Worm (Caenorhabditis elegans) whole organism, L3 larva: ENCODE results near the gene ZC449.1.
A peak's percentile ranks its signal among the peaks of the same experiment; 100 is the strongest.

Experiments used
- ZK546.5 ChIP-seq: sonication (generic microtip); optimal IDR thresholded peaks from 2 replicates; lab custom pipeline; 2017; ENCODE audit warnings: missing biosample characterization, missing genetic modification characterization
- ama-1 ChIP-seq: fragments of 150-350 bp; optimal IDR thresholded peaks from 2 replicates; lab custom pipeline; 2018
- ceh-16 ChIP-seq: sonication (generic microtip); optimal IDR thresholded peaks from 2 replicates; lab custom pipeline; 2017; ENCODE audit warnings: missing biosample characterization, missing genetic modification characterization
- ceh-28 ChIP-seq: fragments of 150-350 bp; optimal IDR thresholded peaks from 2 replicates; lab custom pipeline; 2014; ENCODE audit warnings: missing biosample characterization, missing genetic modification reagents, missing genetic modification characterization
- ceh-9 ChIP-seq: sonication (generic microtip); optimal IDR thresholded peaks from 2 replicates; lab custom pipeline; 2018; ENCODE audit warnings: missing biosample characterization, missing genetic modification characterization
- daf-12 ChIP-seq: fragments of 150-350 bp; optimal IDR thresholded peaks from 2 replicates; lab custom pipeline; 2014; ENCODE audit warnings: missing biosample characterization, missing genetic modification reagents, missing genetic modification characterization
- egl-27 ChIP-seq: sonication (generic microtip); optimal IDR thresholded peaks from 4 replicates; lab custom pipeline; 2017; ENCODE audit warnings: missing biosample characterization, missing genetic modification reagents, missing genetic modification characterization
- elt-1 ChIP-seq: fragments of 150-350 bp; optimal IDR thresholded peaks from 2 replicates; lab custom pipeline; 2014; ENCODE audit warnings: missing biosample characterization, missing genetic modification characterization
- elt-2 ChIP-seq: sonication (generic microtip); optimal IDR thresholded peaks from 2 replicates; lab custom pipeline; 2016; ENCODE audit warnings: missing genetic modification reagents, mild to moderate bottlenecking, missing genetic modification characterization, missing compliant biosample characterization
- elt-3 ChIP-seq, 3 experiments: fragments of 150-350 bp in 1 of 3; sonication (generic microtip) in 2 of 3; optimal IDR thresholded peaks; 2 replicates in 2 of 3; 4 replicates in 1 of 3; lab custom pipeline; 2014 to 2017; ENCODE audit warnings: missing biosample characterization in 3 of 3, missing genetic modification characterization in 3 of 3
- eor-1 ChIP-seq, 2 experiments: fragments of 150-350 bp; optimal IDR thresholded peaks; 2 replicates each; lab custom pipeline; 2014 to 2018; ENCODE audit warnings: missing biosample characterization in 2 of 2, missing genetic modification characterization in 2 of 2
- fkh-10 ChIP-seq: sonication (generic microtip); optimal IDR thresholded peaks from 2 replicates; lab custom pipeline; 2017; ENCODE audit warnings: missing biosample characterization, missing genetic modification reagents, missing genetic modification characterization
- fkh-2 ChIP-seq: fragments of 150-350 bp; optimal IDR thresholded peaks from 2 replicates; lab custom pipeline; 2014; ENCODE audit warnings: missing biosample characterization, missing genetic modification reagents, missing genetic modification characterization
- fos-1 ChIP-seq: fragments of 150-350 bp; optimal IDR thresholded peaks from 2 replicates; lab custom pipeline; 2014; ENCODE audit warnings: missing biosample characterization, missing genetic modification characterization
- hmg-11 ChIP-seq: sonication (generic microtip); optimal IDR thresholded peaks from 2 replicates; lab custom pipeline; 2016; ENCODE audit warnings: missing genetic modification characterization, missing compliant biosample characterization
- jun-1 ChIP-seq: fragments of 150-350 bp; optimal IDR thresholded peaks from 2 replicates; lab custom pipeline; 2014; ENCODE audit warnings: missing biosample characterization, missing genetic modification reagents, missing genetic modification characterization
- lsy-12 ChIP-seq: sonication (generic microtip); optimal IDR thresholded peaks from 2 replicates; lab custom pipeline; 2016; ENCODE audit warnings: mild to moderate bottlenecking, missing genetic modification characterization, missing compliant biosample characterization
- mml-1 ChIP-seq: fragments of 150-350 bp; sonication (generic microtip); optimal IDR thresholded peaks from 3 replicates; lab custom pipeline; 2014; ENCODE audit warnings: missing biosample characterization, missing genetic modification characterization
- nfya-1 ChIP-seq: sonication (generic microtip); optimal IDR thresholded peaks from 2 replicates; lab custom pipeline; 2017; ENCODE audit warnings: missing genetic modification characterization, mild to moderate bottlenecking, missing compliant biosample characterization, antibody characterized with exemption, moderate library complexity; ENCODE audit not compliant: insufficient read depth
- nhr-12 ChIP-seq: fragments of 150-350 bp; optimal IDR thresholded peaks from 2 replicates; lab custom pipeline; 2014; ENCODE audit warnings: missing biosample characterization, missing genetic modification characterization
- nhr-23 ChIP-seq: fragments of 150-350 bp; optimal IDR thresholded peaks from 2 replicates; lab custom pipeline; 2014; ENCODE audit warnings: missing biosample characterization, missing genetic modification reagents, missing genetic modification characterization
- nhr-237 ChIP-seq: fragments of 150-350 bp; optimal IDR thresholded peaks from 2 replicates; lab custom pipeline; 2014; ENCODE audit warnings: missing biosample characterization, missing genetic modification characterization
- nhr-25 ChIP-seq: sonication (generic microtip); optimal IDR thresholded peaks from 2 replicates; lab custom pipeline; 2017; ENCODE audit warnings: missing biosample characterization, missing genetic modification characterization
- nhr-28 ChIP-seq: fragments of 150-350 bp; optimal IDR thresholded peaks from 2 replicates; lab custom pipeline; 2014; ENCODE audit warnings: missing biosample characterization, missing genetic modification characterization
- nhr-43 ChIP-seq: sonication (generic microtip); optimal IDR thresholded peaks from 2 replicates; lab custom pipeline; 2016; ENCODE audit warnings: mild to moderate bottlenecking, missing genetic modification characterization, missing compliant biosample characterization; ENCODE audit not compliant: poor library complexity, severe bottlenecking
- nhr-67 ChIP-seq: fragments of 150-350 bp; optimal IDR thresholded peaks from 2 replicates; lab custom pipeline; 2014; ENCODE audit warnings: missing biosample characterization, missing genetic modification characterization
- nhr-76 ChIP-seq: fragments of 150-350 bp; sonication (generic microtip); optimal IDR thresholded peaks from 5 replicates; lab custom pipeline; 2014; ENCODE audit warnings: missing biosample characterization, missing genetic modification characterization
- nhr-77 ChIP-seq: fragments of 150-350 bp; optimal IDR thresholded peaks from 2 replicates; lab custom pipeline; 2014; ENCODE audit warnings: missing biosample characterization, missing genetic modification characterization
- pha-4 ChIP-seq: fragments of 150-350 bp; optimal IDR thresholded peaks from 2 replicates; lab custom pipeline; 2014; ENCODE audit warnings: missing biosample characterization, missing genetic modification reagents, missing genetic modification characterization
- pqm-1 ChIP-seq: fragments of 150-350 bp; optimal IDR thresholded peaks from 2 replicates; lab custom pipeline; 2017; ENCODE audit warnings: missing biosample characterization, missing genetic modification characterization, inconsistent platforms
- sea-2 ChIP-seq: fragments of 150-350 bp; sonication (generic microtip); optimal IDR thresholded peaks from 4 replicates; lab custom pipeline; 2014; ENCODE audit warnings: missing biosample characterization, missing genetic modification reagents, missing genetic modification characterization
- skn-1 ChIP-seq: fragments of 150-350 bp; optimal IDR thresholded peaks from 2 replicates; lab custom pipeline; 2014; ENCODE audit warnings: missing biosample characterization, missing genetic modification characterization
- snpc-4 ChIP-seq: fragments of 150-350 bp; optimal IDR thresholded peaks from 2 replicates; lab custom pipeline; 2014; ENCODE audit warnings: missing biosample characterization, missing genetic modification characterization
- tbx-2 ChIP-seq: sonication (generic microtip); optimal IDR thresholded peaks from 2 replicates; lab custom pipeline; 2016; ENCODE audit warnings: mild to moderate bottlenecking, missing genetic modification characterization, missing compliant biosample characterization
- ztf-11 ChIP-seq: fragments of 150-350 bp; optimal IDR thresholded peaks from 2 replicates; lab custom pipeline; 2014; ENCODE audit warnings: missing biosample characterization, missing genetic modification characterization
- ztf-4 ChIP-seq: fragments of 150-350 bp; optimal IDR thresholded peaks from 2 replicates; lab custom pipeline; 2014; ENCODE audit warnings: missing biosample characterization, missing genetic modification characterization

The ZC449.1 gene

ce11 chrX:5037673-5038072 is 13.5 kb downstream of the ZC449.1 start, which contains the start of gene ZC449.5:
Gene ZC449.5 (minus strand): TSS chrX:5037773.
- peak; percentile 23 for TF ChIP-seq elt-2 (tag; lab: Kevin White, UChicago)
- TF ChIP-seq nhr-76 (tag; lab: Kevin White, UChicago), result no peak

ce11 chrX:5038812-5039211 is 14.6 kb downstream of the ZC449.1 start:
- TF ChIP-seq ama-1 (lab: Kevin White, UChicago) (no peak), nhr-12 (tag; lab: Kevin White, UChicago) (no peak), jun-1 (no peak), eor-1 (tag; optimal IDR thresholded peaks at IDR 0.05; lab: Kevin White, UChicago) (no peak), nhr-77 (tag; lab: Kevin White, UChicago) (no peak), nhr-23 (no peak), mml-1 (tag; lab: Kevin White, UChicago) (no peak), nhr-76 (tag; lab: Kevin White, UChicago) (no peak), nhr-28 (no peak), elt-2 (tag; lab: Kevin White, UChicago) (no peak), ceh-28 (no peak), fos-1 (no peak), fkh-10 (GFP tag; lab: Kevin White, UChicago) (no peak), nfya-1 (no peak), ztf-11 (tag; lab: Kevin White, UChicago) (no peak), ztf-4 (no peak), sea-2 (GFP tag; lab: Kevin White, UChicago) (no peak), snpc-4 (tag; lab: Kevin White, UChicago) (no peak)

- TF ChIP-seq ceh-9 (tag; lab: Kevin White, UChicago) (no peak), lsy-12 (tag; lab: Kevin White, UChicago) (no peak), eor-1 (tag; optimal IDR thresholded peaks at IDR 0.05; lab: Kevin White, UChicago) (no peak), ztf-11 (tag; lab: Kevin White, UChicago) (no peak), tbx-2 (tag; lab: Kevin White, UChicago) (no peak), ZK546.5 (tag; lab: Kevin White, UChicago) (no peak), ceh-16 (tag; lab: Kevin White, UChicago) (no peak), nhr-43 (tag; lab: Kevin White, UChicago) (no peak), nhr-12 (tag; lab: Kevin White, UChicago) (no peak), nhr-76 (tag; lab: Kevin White, UChicago) (no peak), nhr-25 (tag; lab: Kevin White, UChicago) (no peak), snpc-4 (tag; lab: Kevin White, UChicago) (no peak), hmg-11 (tag; lab: Kevin White, UChicago) (no peak), nhr-28 (no peak), nhr-23 (no peak), nhr-67 (tag; lab: Kevin White, UChicago) (no peak), egl-27 (tag; lab: Kevin White, UChicago) (no peak), skn-1 (tag; lab: Kevin White, UChicago) (no peak), nhr-77 (tag; lab: Kevin White, UChicago) (no peak), elt-2 (tag; lab: Kevin White, UChicago) (no peak)
These were observed 15.8 kb downstream of the ZC449.1 start for ce11 chrX:5040038-5040437.

ce11 chrX:5043887-5044286 is 19.7 kb downstream of the ZC449.1 start, which contains the start of gene Y64H9A.2:
Gene Y64H9A.2 (plus strand): TSS chrX:5043976.
- peak; percentile 45 for TF ChIP-seq nhr-23
- TF ChIP-seq nhr-43 (tag; lab: Kevin White, UChicago), result no peak
- TF ChIP-seq nhr-237 (tag; lab: Kevin White, UChicago), result no peak

ce11 chrX:5056199-5056598 is 32.0 kb downstream of the ZC449.1 start:
- TF ChIP-seq nhr-43 (tag; lab: Kevin White, UChicago), result peak; percentile 28

ce11 chrX:5059163-5059562 is 34.9 kb downstream of the ZC449.1 start, which contains the start of gene C24H10.4:
Gene C24H10.4 (minus strand): TSS chrX:5059263.
- TF ChIP-seq snpc-4 (tag; lab: Kevin White, UChicago) (no peak), ceh-28 (no peak), elt-1 (tag; lab: Kevin White, UChicago) (no peak), fkh-2 (no peak), mml-1 (tag; lab: Kevin White, UChicago) (no peak), ztf-4 (no peak), pha-4 (tag; lab: Kevin White, UChicago) (no peak), skn-1 (tag; lab: Kevin White, UChicago) (no peak), pqm-1 (tag; lab: Kevin White, UChicago) (no peak), fkh-10 (GFP tag; lab: Kevin White, UChicago) (no peak), daf-12 (tag; lab: Kevin White, UChicago) (no peak), nhr-12 (tag; lab: Kevin White, UChicago) (no peak), elt-3 (tag; optimal IDR thresholded peaks at IDR 0.05; lab: Kevin White, UChicago) (no peak), ama-1 (lab: Kevin White, UChicago) (no peak), jun-1 (no peak), nhr-67 (tag; lab: Kevin White, UChicago) (no peak), ztf-11 (tag; lab: Kevin White, UChicago) (no peak), nhr-28 (no peak)
- TF ChIP-seq, all 47 proteins: peak for 0
